Fruit fly (Drosophila melanogaster) whole organism, embryonic: ENCODE data around the gene ksr.

Experiments used
- Asciz ChIP-seq: fragments of 200-800 bp; sonication (Bioruptor generic); optimal IDR thresholded peaks from 2 replicates; lab custom pipeline; 2017; ENCODE audit warnings: missing biosample characterization, mild to moderate bottlenecking, missing genetic modification characterization, missing genetic modification reagents
- Bdp1 ChIP-seq: fragments of 200-800 bp; sonication (Bioruptor generic); optimal IDR thresholded peaks from 3 replicates; lab custom pipeline; 2016; ENCODE audit warnings: missing biosample characterization, missing genetic modification characterization
- BtbVII ChIP-seq: fragments of 200-800 bp; sonication (Bioruptor generic); optimal IDR thresholded peaks from 3 replicates; lab custom pipeline; 2017; ENCODE audit warnings: missing biosample characterization, mild to moderate bottlenecking, missing genetic modification characterization
- CG10274 ChIP-seq: fragments of 200-800 bp; sonication (Bioruptor generic); optimal IDR thresholded peaks from 3 replicates; lab custom pipeline; 2017; ENCODE audit warnings: missing biosample characterization, mild to moderate bottlenecking, missing genetic modification characterization
- CG11560 ChIP-seq: fragments of 200-800 bp; sonication (Bioruptor generic); IDR thresholded peaks from 3 replicates; pipeline ENCODE4 v1.3.6; 2022; ENCODE audit warnings: missing biosample characterization, missing genetic modification characterization
- CG1233 ChIP-seq: fragments of 200-800 bp; sonication (Bioruptor generic); optimal IDR thresholded peaks from 4 replicates; lab custom pipeline; 2018; ENCODE audit warnings: missing biosample characterization, mild to moderate bottlenecking, missing genetic modification characterization
- CG12659 ChIP-seq: fragments of 200-800 bp; sonication (Bioruptor generic); optimal IDR thresholded peaks from 3 replicates; lab custom pipeline; 2017; ENCODE audit warnings: mild to moderate bottlenecking, missing biosample characterization, missing genetic modification reagents, missing genetic modification characterization
- CG12769 ChIP-seq: fragments of 200-800 bp; sonication (Bioruptor generic); optimal IDR thresholded peaks from 2 replicates; lab custom pipeline; 2019; ENCODE audit warnings: missing biosample characterization, mild to moderate bottlenecking, missing genetic modification characterization, moderate library complexity
- CG12942 ChIP-seq: fragments of 200-800 bp; sonication (Bioruptor generic); optimal IDR thresholded peaks from 3 replicates; lab custom pipeline; 2016; ENCODE audit warnings: missing biosample characterization, missing genetic modification characterization
- CG13775 ChIP-seq: fragments of 200-800 bp; sonication (Bioruptor generic); optimal IDR thresholded peaks from 3 replicates; lab custom pipeline; 2017; ENCODE audit warnings: missing biosample characterization, mild to moderate bottlenecking, missing genetic modification characterization
- CG17361 ChIP-seq: fragments of 200-800 bp; sonication (Bioruptor generic); IDR thresholded peaks from 3 replicates; pipeline ENCODE4 v1.3.6; 2022; ENCODE audit warnings: missing biosample characterization, missing genetic modification characterization
- CG17385 ChIP-seq: fragments of 200-800 bp; sonication (Bioruptor generic); optimal IDR thresholded peaks from 3 replicates; lab custom pipeline; 2018; ENCODE audit warnings: missing biosample characterization, mild to moderate bottlenecking, missing genetic modification characterization
- CG32772 ChIP-seq: fragments of 200-800 bp; sonication (Bioruptor generic); IDR thresholded peaks from 2 replicates; pipeline ENCODE4 v1.3.6; 2022; ENCODE audit warnings: missing biosample characterization, missing genetic modification characterization
- CG34224 ChIP-seq: fragments of 200-800 bp; sonication (Bioruptor generic); IDR thresholded peaks from 3 replicates; pipeline ENCODE4 v1.3.6; 2022; ENCODE audit warnings: missing biosample characterization, missing genetic modification characterization; ENCODE audit not compliant: partially characterized antibody
- CG34376 ChIP-seq: fragments of 200-800 bp; sonication (Bioruptor generic); optimal IDR thresholded peaks from 2 replicates; lab custom pipeline; 2018; ENCODE audit warnings: missing biosample characterization, mild to moderate bottlenecking, missing genetic modification characterization
- CG4328 ChIP-seq: fragments of 200-800 bp; sonication (Bioruptor generic); optimal IDR thresholded peaks from 3 replicates; lab custom pipeline; 2017; ENCODE audit warnings: missing biosample characterization, missing genetic modification reagents, missing genetic modification characterization
- CG6175 ChIP-seq: fragments of 200-800 bp; sonication (Bioruptor generic); IDR thresholded peaks from 3 replicates; pipeline ENCODE4 v1.3.6; 2022; ENCODE audit warnings: missing biosample characterization, missing genetic modification characterization
- CG8388 ChIP-seq: fragments of 200-800 bp; sonication (Bioruptor generic); optimal IDR thresholded peaks from 2 replicates; lab custom pipeline; 2019; ENCODE audit warnings: missing biosample characterization, mild to moderate bottlenecking, missing genetic modification characterization, moderate library complexity
- Camta ChIP-seq: fragments of 200-800 bp; sonication (Bioruptor generic); optimal IDR thresholded peaks from 2 replicates; lab custom pipeline; 2016; ENCODE audit warnings: missing biosample characterization, missing genetic modification characterization
- D19B ChIP-seq: fragments of 200-800 bp; sonication (Bioruptor generic); optimal IDR thresholded peaks from 2 replicates; lab custom pipeline; 2017; ENCODE audit warnings: missing biosample characterization, mild to moderate bottlenecking, missing genetic modification characterization
- Dad ChIP-seq: fragments of 200-800 bp; sonication (Bioruptor generic); optimal IDR thresholded peaks from 3 replicates; lab custom pipeline; 2016; ENCODE audit warnings: missing biosample characterization, missing genetic modification characterization
- Dfd ChIP-seq, 2 experiments: fragments of >200 bp; optimal IDR thresholded peaks; 2 replicates each; lab custom pipeline; 2017; ENCODE audit warnings: missing biosample characterization in 2 of 2, missing genetic modification characterization in 2 of 2
- H2.0 ChIP-seq: fragments of 200-800 bp; sonication (Bioruptor generic); IDR thresholded peaks from 2 replicates; pipeline ENCODE4 v1.3.6; 2022; ENCODE audit warnings: missing biosample characterization, missing genetic modification characterization
- Lim3 ChIP-seq: fragments of 200-800 bp; sonication (Bioruptor generic); IDR thresholded peaks from 2 replicates; pipeline ENCODE4 v1.3.6; 2022; ENCODE audit warnings: missing biosample characterization, missing genetic modification characterization
- Mad ChIP-seq: fragments of 200-800 bp; sonication (Bioruptor generic); optimal IDR thresholded peaks from 2 replicates; lab custom pipeline; 2016; ENCODE audit warnings: missing biosample characterization, missing genetic modification characterization
- Max ChIP-seq: fragments of 200-800 bp; sonication (Bioruptor generic); optimal IDR thresholded peaks from 2 replicates; lab custom pipeline; 2016; ENCODE audit warnings: missing biosample characterization, mild to moderate bottlenecking, missing genetic modification characterization
- Ravus ChIP-seq: fragments of 200-800 bp; sonication (Bioruptor generic); IDR thresholded peaks from 2 replicates; pipeline ENCODE4 v1.3.6; 2022; ENCODE audit warnings: missing biosample characterization, missing genetic modification characterization
- Rfx ChIP-seq: fragments of 200-800 bp; sonication (Bioruptor generic); IDR thresholded peaks from 2 replicates; pipeline ENCODE4 v1.3.6; 2022; ENCODE audit warnings: missing biosample characterization, missing genetic modification characterization
- Six4 ChIP-seq: fragments of 200-800 bp; sonication (Bioruptor generic); optimal IDR thresholded peaks from 2 replicates; lab custom pipeline; 2016; ENCODE audit warnings: missing biosample characterization, missing genetic modification characterization
- Ssrp ChIP-seq: fragments of 200-800 bp; sonication (Bioruptor generic); optimal IDR thresholded peaks from 2 replicates; lab custom pipeline; 2018; ENCODE audit warnings: missing biosample characterization, mild to moderate bottlenecking, missing genetic modification characterization, moderate library complexity
- bcd ChIP-seq: fragments of 200-800 bp; sonication (Bioruptor generic); optimal IDR thresholded peaks from 2 replicates; lab custom pipeline; 2017; ENCODE audit warnings: missing biosample characterization, mild to moderate bottlenecking, missing genetic modification characterization
- br ChIP-seq: fragments of >200 bp; optimal IDR thresholded peaks from 2 replicates; lab custom pipeline; 2017
- croc ChIP-seq: fragments of 200-800 bp; sonication (Bioruptor generic); conservative IDR thresholded peaks from 3 replicates; pipeline ENCODE4 v1.3.6; 2022; ENCODE audit warnings: missing biosample characterization, missing genetic modification characterization
- danr ChIP-seq: fragments of 200-800 bp; sonication (Bioruptor generic); IDR thresholded peaks from 2 replicates; pipeline ENCODE4 v1.3.6; 2022; ENCODE audit warnings: missing biosample characterization, missing genetic modification characterization
- ewg ChIP-seq: fragments of 200-800 bp; sonication (Bioruptor generic); optimal IDR thresholded peaks from 3 replicates; lab custom pipeline; 2017; ENCODE audit warnings: mild to moderate bottlenecking, missing biosample characterization, missing genetic modification reagents, missing genetic modification characterization
- fd3F ChIP-seq: fragments of 200-800 bp; sonication (Bioruptor generic); optimal IDR thresholded peaks from 2 replicates; lab custom pipeline; 2018; ENCODE audit warnings: missing biosample characterization, mild to moderate bottlenecking, missing genetic modification characterization, moderate library complexity
- fru ChIP-seq: fragments of >200 bp; optimal IDR thresholded peaks from 2 replicates; lab custom pipeline; 2017
- gsb-n ChIP-seq: fragments of 200-800 bp; sonication (Bioruptor generic); optimal IDR thresholded peaks from 3 replicates; lab custom pipeline; 2018; ENCODE audit warnings: missing biosample characterization, mild to moderate bottlenecking, missing genetic modification characterization
- mam ChIP-seq: fragments of 200-800 bp; sonication (Bioruptor generic); optimal IDR thresholded peaks from 3 replicates; lab custom pipeline; 2016; ENCODE audit warnings: missing biosample characterization, missing genetic modification characterization
- nau ChIP-seq: fragments of 200-800 bp; sonication (Bioruptor generic); optimal IDR thresholded peaks from 3 replicates; lab custom pipeline; 2017; ENCODE audit warnings: missing biosample characterization, mild to moderate bottlenecking, missing genetic modification characterization, missing genetic modification reagents
- org-1 ChIP-seq: fragments of 200-800 bp; sonication (Bioruptor generic); optimal IDR thresholded peaks from 2 replicates; lab custom pipeline; 2017; ENCODE audit warnings: missing biosample characterization, missing genetic modification characterization
- peb ChIP-seq: fragments of 200-800 bp; sonication (Bioruptor generic); IDR thresholded peaks from 2 replicates; pipeline ENCODE4 v1.3.6; 2022; ENCODE audit warnings: missing biosample characterization, missing genetic modification characterization
- scrt ChIP-seq: fragments of 200-800 bp; sonication (Bioruptor generic); optimal IDR thresholded peaks from 2 replicates; lab custom pipeline; 2018; ENCODE audit warnings: missing biosample characterization, mild to moderate bottlenecking, missing genetic modification characterization, moderate library complexity
- sqz ChIP-seq: fragments of 200-800 bp; sonication (Bioruptor generic); optimal IDR thresholded peaks from 3 replicates; lab custom pipeline; 2018; ENCODE audit warnings: missing biosample characterization, mild to moderate bottlenecking, missing genetic modification characterization
- ssp ChIP-seq: fragments of 200-800 bp; sonication (Bioruptor generic); IDR thresholded peaks from 2 replicates; pipeline ENCODE4 v1.3.6; 2022; ENCODE audit warnings: missing biosample characterization, missing genetic modification characterization
- sug ChIP-seq: fragments of 200-800 bp; optimal IDR thresholded peaks from 2 replicates; lab custom pipeline; 2019; ENCODE audit warnings: missing biosample characterization, mild to moderate bottlenecking, missing genetic modification characterization, moderate library complexity
- tin ChIP-seq: fragments of 200-800 bp; sonication (Bioruptor generic); optimal IDR thresholded peaks from 3 replicates; lab custom pipeline; 2016; ENCODE audit warnings: missing biosample characterization, missing genetic modification characterization
- tio ChIP-seq: fragments of 200-800 bp; sonication (Bioruptor generic); optimal IDR thresholded peaks from 2 replicates; lab custom pipeline; 2017; ENCODE audit warnings: missing biosample characterization, missing genetic modification characterization, inconsistent platforms
- tup ChIP-seq: fragments of 200-800 bp; sonication (Bioruptor generic); optimal IDR thresholded peaks from 2 replicates; lab custom pipeline; 2016; ENCODE audit warnings: missing biosample characterization, mild to moderate bottlenecking, missing genetic modification characterization, moderate library complexity
- vfl ChIP-seq: fragments of 200-800 bp; sonication (Bioruptor generic); optimal IDR thresholded peaks from 2 replicates; lab custom pipeline; 2016; ENCODE audit warnings: missing biosample characterization, missing genetic modification characterization
- zf30C ChIP-seq: fragments of 200-800 bp; sonication (Bioruptor generic); optimal IDR thresholded peaks from 3 replicates; lab custom pipeline; 2018; ENCODE audit warnings: missing biosample characterization, mild to moderate bottlenecking, missing genetic modification characterization

ksr gene

dm6 chr3R:5470586-5471283, 13.0 kb downstream of the ksr start, which contains the start of the genes mRpL44 and Snr1 (continued):
- TF ChIP-seq Asciz (GFP tag; lab: Kevin White, UChicago) = no peak
- peak; percentile 83 for TF ChIP-seq ewg (GFP tag; lab: Kevin White, UChicago)
- TF ChIP-seq peb = no peak
- no peak for TF ChIP-seq CG11560 (tag; lab: Robert Waterston, UW)
- no peak for TF ChIP-seq vfl (GFP tag; lab: Kevin White, UChicago)
- peak; percentile 51; the same call in 1 of the 2 replicates for TF ChIP-seq Rfx
- no peak for TF ChIP-seq scrt
- TF ChIP-seq CG6175 (GFP tag; lab: Robert Waterston, UW) = no peak
- TF ChIP-seq danr (GFP tag; lab: Robert Waterston, UW) = no peak
- TF ChIP-seq fd3F = peak; percentile 27
- TF ChIP-seq Camta (GFP tag; lab: Kevin White, UChicago) = no peak
- peak; percentile 26 for TF ChIP-seq BtbVII (GFP tag; lab: Kevin White, UChicago)
- TF ChIP-seq CG1233 (GFP tag; lab: Kevin White, UChicago) = no peak
- TF ChIP-seq croc (GFP tag; lab: Robert Waterston, UW) = no peak
- TF ChIP-seq nau (GFP tag; lab: Kevin White, UChicago) = no peak
- peak; percentile 42 for TF ChIP-seq CG34376 (GFP tag; lab: Kevin White, UChicago)
- no peak for TF ChIP-seq br (lab: Kevin White, UChicago)
- peak; percentile 19 for TF ChIP-seq CG8388 (GFP tag; lab: Kevin White, UChicago)
- no peak for TF ChIP-seq CG32772
- TF ChIP-seq tup (GFP tag; lab: Kevin White, UChicago) = no peak
- no peak for TF ChIP-seq CG34224 (GFP tag; lab: Robert Waterston, UW)
- no peak for TF ChIP-seq ssp
- peak; percentile 52 for TF ChIP-seq CG13775 (GFP tag; lab: Kevin White, UChicago)
- TF ChIP-seq zf30C = no peak
- TF ChIP-seq Ravus (GFP tag; lab: Robert Waterston, UW) = no peak
- TF ChIP-seq CG17361 = peak; percentile 78; the same call in 2 of the 3 replicates
- no peak for TF ChIP-seq gsb-n (tag; lab: Kevin White, UChicago)
- no peak for TF ChIP-seq H2.0 (GFP tag; lab: Robert Waterston, UW)
- TF ChIP-seq bcd (GFP tag; lab: Kevin White, UChicago) = no peak
- TF ChIP-seq D19B (GFP tag; lab: Kevin White, UChicago) = no peak
- peak; percentile 20 for TF ChIP-seq CG12942 (GFP tag; lab: Kevin White, UChicago)
- TF ChIP-seq Dfd (GFP tag; optimal IDR thresholded peaks at IDR 0.05; lab: Kevin White, UChicago) = no peak
- no peak for TF ChIP-seq Max
- TF ChIP-seq Dad (GFP tag; lab: Kevin White, UChicago) = no peak
- peak; percentile 41 for TF ChIP-seq tin
- no peak for TF ChIP-seq fru (lab: Kevin White, UChicago)
- no peak for TF ChIP-seq CG12769 (tag; lab: Kevin White, UChicago)
- no peak for TF ChIP-seq Mad (GFP tag; lab: Kevin White, UChicago)
- no peak for TF ChIP-seq Bdp1
- TF ChIP-seq CG17385 (GFP tag; lab: Kevin White, UChicago) = no peak
- no peak for TF ChIP-seq tio (GFP tag; lab: Kevin White, UChicago)
- no peak for TF ChIP-seq CG4328 (GFP tag; lab: Kevin White, UChicago)
- TF ChIP-seq sug (tag; lab: Kevin White, UChicago) = peak; percentile 73
- TF ChIP-seq mam (GFP tag; lab: Kevin White, UChicago) = no peak
- TF ChIP-seq org-1 (GFP tag; lab: Kevin White, UChicago) = no peak
- TF ChIP-seq Ssrp (tag; lab: Kevin White, UChicago) = peak; percentile 14
- no peak for TF ChIP-seq sqz (GFP tag; lab: Kevin White, UChicago)
- TF ChIP-seq CG10274 (GFP tag; lab: Kevin White, UChicago) = no peak
- TF ChIP-seq Six4 = no peak
- TF ChIP-seq Lim3 = no peak
- peak; percentile 70 for TF ChIP-seq CG12659
